Fruit fly (Drosophila melanogaster) whole organism, embryonic: ENCODE measurements around the gene Epp.

Experiments used
- Abd-B ChIP-seq: fragments of 200-800 bp; sonication (Bioruptor generic); optimal IDR thresholded peaks from 2 replicates; lab custom pipeline; 2018; ENCODE audit warnings: missing biosample characterization, mild to moderate bottlenecking, missing genetic modification characterization, moderate library complexity
- Asciz ChIP-seq: fragments of 200-800 bp; sonication (Bioruptor generic); optimal IDR thresholded peaks from 2 replicates; lab custom pipeline; 2017; ENCODE audit warnings: missing biosample characterization, mild to moderate bottlenecking, missing genetic modification characterization, missing genetic modification reagents
- Atf3 ChIP-seq: fragments of 200-800 bp; sonication (Bioruptor generic); optimal IDR thresholded peaks from 3 replicates; lab custom pipeline; 2016; ENCODE audit warnings: missing biosample characterization, missing genetic modification characterization
- CG10979 ChIP-seq: fragments of 200-800 bp; sonication (Bioruptor generic); optimal IDR thresholded peaks from 2 replicates; lab custom pipeline; 2018; ENCODE audit warnings: missing biosample characterization, mild to moderate bottlenecking, missing genetic modification characterization, moderate library complexity
- CG11695 ChIP-seq: fragments of 200-800 bp; sonication (Bioruptor generic); IDR thresholded peaks from 3 replicates; pipeline ENCODE4 v1.3.6; 2022; ENCODE audit warnings: missing biosample characterization, missing genetic modification characterization
- CG12942 ChIP-seq: fragments of 200-800 bp; sonication (Bioruptor generic); optimal IDR thresholded peaks from 3 replicates; lab custom pipeline; 2016; ENCODE audit warnings: missing biosample characterization, missing genetic modification characterization
- CG14860 ChIP-seq: fragments of 200-800 bp; sonication (Bioruptor generic); IDR thresholded peaks from 3 replicates; pipeline ENCODE4 v1.3.6; 2022; ENCODE audit warnings: missing biosample characterization, missing genetic modification characterization; ENCODE audit not compliant: partially characterized antibody
- CG17912 ChIP-seq: fragments of 200-800 bp; sonication (Bioruptor generic); optimal IDR thresholded peaks from 2 replicates; lab custom pipeline; 2018; ENCODE audit warnings: missing biosample characterization, mild to moderate bottlenecking, missing genetic modification characterization
- CG1832 ChIP-seq: fragments of 200-800 bp; sonication (Bioruptor generic); optimal IDR thresholded peaks from 2 replicates; lab custom pipeline; 2017; ENCODE audit warnings: missing biosample characterization, mild to moderate bottlenecking, missing genetic modification characterization, inconsistent platforms
- CG18619 ChIP-seq: fragments of 200-800 bp; sonication (Bioruptor generic); optimal IDR thresholded peaks from 3 replicates; lab custom pipeline; 2017; ENCODE audit warnings: missing biosample characterization, mild to moderate bottlenecking, missing genetic modification characterization
- CG2116 ChIP-seq: fragments of 200-800 bp; sonication (Bioruptor generic); optimal IDR thresholded peaks from 3 replicates; lab custom pipeline; 2018; ENCODE audit warnings: missing biosample characterization, mild to moderate bottlenecking, missing genetic modification characterization
- CG2678 ChIP-seq: fragments of 200-800 bp; sonication (Bioruptor generic); optimal IDR thresholded peaks from 3 replicates; lab custom pipeline; 2019; ENCODE audit warnings: missing biosample characterization, mild to moderate bottlenecking, missing genetic modification characterization, moderate library complexity
- CG32772 ChIP-seq: fragments of 200-800 bp; sonication (Bioruptor generic); IDR thresholded peaks from 2 replicates; pipeline ENCODE4 v1.3.6; 2022; ENCODE audit warnings: missing biosample characterization, missing genetic modification characterization
- CG7372 ChIP-seq: fragments of 200-800 bp; sonication (Bioruptor generic); IDR thresholded peaks from 2 replicates; pipeline ENCODE4 v1.3.6; 2022; ENCODE audit warnings: missing biosample characterization, missing genetic modification characterization
- CG7928 ChIP-seq: fragments of 200-800 bp; sonication (Bioruptor generic); optimal IDR thresholded peaks from 2 replicates; lab custom pipeline; 2017; ENCODE audit warnings: missing biosample characterization, mild to moderate bottlenecking, missing genetic modification characterization
- CG9727 ChIP-seq: fragments of 200-800 bp; sonication (Bioruptor generic); optimal IDR thresholded peaks from 3 replicates; lab custom pipeline; 2017; ENCODE audit warnings: missing biosample characterization, mild to moderate bottlenecking, missing genetic modification characterization
- Dip2 ChIP-seq: fragments of 200-800 bp; sonication (Bioruptor generic); IDR thresholded peaks from 2 replicates; pipeline ENCODE4 v1.3.6; 2022; ENCODE audit warnings: missing biosample characterization, missing genetic modification characterization
- Gug ChIP-seq: fragments of 200-800 bp; sonication (Bioruptor generic); IDR thresholded peaks from 4 replicates; pipeline ENCODE4 v1.3.6; 2022; ENCODE audit warnings: missing biosample characterization, missing genetic modification characterization
- Hey ChIP-seq: fragments of 200-800 bp; sonication (Bioruptor generic); optimal IDR thresholded peaks from 3 replicates; lab custom pipeline; 2018; ENCODE audit warnings: missing biosample characterization, mild to moderate bottlenecking, missing genetic modification characterization
- HmgZ ChIP-seq: fragments of 200-800 bp; sonication (Bioruptor generic); optimal IDR thresholded peaks from 2 replicates; lab custom pipeline; 2018; ENCODE audit warnings: missing biosample characterization, mild to moderate bottlenecking, missing genetic modification characterization
- Lhr ChIP-seq: fragments of 200-800 bp; sonication (Bioruptor generic); optimal IDR thresholded peaks from 3 replicates; lab custom pipeline; 2017; ENCODE audit warnings: mild to moderate bottlenecking, missing biosample characterization, missing genetic modification reagents, missing genetic modification characterization
- Mad ChIP-seq: fragments of 200-800 bp; sonication (Bioruptor generic); optimal IDR thresholded peaks from 2 replicates; lab custom pipeline; 2016; ENCODE audit warnings: missing biosample characterization, missing genetic modification characterization
- NfI ChIP-seq: fragments of 200-800 bp; sonication (Bioruptor generic); optimal IDR thresholded peaks from 3 replicates; lab custom pipeline; 2018; ENCODE audit warnings: missing biosample characterization, mild to moderate bottlenecking, missing genetic modification characterization, moderate library complexity
- Rx ChIP-seq: fragments of 200-800 bp; sonication (Bioruptor generic); IDR thresholded peaks from 2 replicates; pipeline ENCODE4 v1.3.6; 2022; ENCODE audit warnings: missing biosample characterization, missing genetic modification characterization
- Scr ChIP-seq: fragments of 200-800 bp; sonication (Bioruptor generic); IDR thresholded peaks from 2 replicates; pipeline ENCODE4 v1.3.6; 2022; ENCODE audit warnings: missing biosample characterization, missing genetic modification characterization; ENCODE audit not compliant: partially characterized antibody
- Sox100B ChIP-seq: fragments of 200-800 bp; sonication (Bioruptor generic); optimal IDR thresholded peaks from 3 replicates; lab custom pipeline; 2018; ENCODE audit warnings: missing biosample characterization, mild to moderate bottlenecking, missing genetic modification characterization
- ara ChIP-seq: fragments of 200-800 bp; sonication (Bioruptor generic); IDR thresholded peaks from 2 replicates; pipeline ENCODE4 v1.3.6; 2022; ENCODE audit warnings: missing biosample characterization, missing genetic modification characterization
- ash1 ChIP-seq: fragments of 200-800 bp; sonication (Bioruptor generic); optimal IDR thresholded peaks from 2 replicates; lab custom pipeline; 2018; ENCODE audit warnings: missing biosample characterization, mild to moderate bottlenecking, missing genetic modification characterization
- cad ChIP-seq: fragments of >200 bp; optimal IDR thresholded peaks from 2 replicates; lab custom pipeline; 2017; ENCODE audit warnings: missing biosample characterization, missing genetic modification characterization
- croc ChIP-seq: fragments of 200-800 bp; sonication (Bioruptor generic); conservative IDR thresholded peaks from 3 replicates; pipeline ENCODE4 v1.3.6; 2022; ENCODE audit warnings: missing biosample characterization, missing genetic modification characterization
- fd64A ChIP-seq: fragments of 200-800 bp; sonication (Bioruptor generic); optimal IDR thresholded peaks from 3 replicates; lab custom pipeline; 2018; ENCODE audit warnings: missing biosample characterization, mild to moderate bottlenecking, missing genetic modification characterization
- fu2 ChIP-seq: fragments of 200-800 bp; sonication (Bioruptor generic); optimal IDR thresholded peaks from 2 replicates; lab custom pipeline; 2016; ENCODE audit warnings: missing biosample characterization, missing genetic modification characterization
- gcm2 ChIP-seq: fragments of 200-800 bp; sonication (Bioruptor generic); optimal IDR thresholded peaks from 2 replicates; lab custom pipeline; 2016; ENCODE audit warnings: missing biosample characterization, missing genetic modification characterization
- grau ChIP-seq: fragments of 200-800 bp; optimal IDR thresholded peaks from 3 replicates; lab custom pipeline; 2019; ENCODE audit warnings: missing biosample characterization, mild to moderate bottlenecking, missing genetic modification characterization, moderate library complexity
- h ChIP-seq: fragments of >200 bp; optimal IDR thresholded peaks from 2 replicates; lab custom pipeline; 2017
- jumu ChIP-seq: fragments of 200-800 bp; sonication (Bioruptor generic); optimal IDR thresholded peaks from 3 replicates; lab custom pipeline; 2016; ENCODE audit warnings: missing biosample characterization, missing genetic modification characterization
- lbe ChIP-seq: fragments of 200-800 bp; sonication (Bioruptor generic); optimal IDR thresholded peaks from 2 replicates; lab custom pipeline; 2016; ENCODE audit warnings: missing biosample characterization, mild to moderate bottlenecking, missing genetic modification characterization
- onecut ChIP-seq: fragments of 200-800 bp; sonication (Bioruptor generic); IDR thresholded peaks from 2 replicates; pipeline ENCODE4 v1.3.6; 2022; ENCODE audit warnings: missing biosample characterization, missing genetic modification characterization
- org-1 ChIP-seq: fragments of 200-800 bp; sonication (Bioruptor generic); optimal IDR thresholded peaks from 2 replicates; lab custom pipeline; 2017; ENCODE audit warnings: missing biosample characterization, missing genetic modification characterization
- rib ChIP-seq: fragments of 200-800 bp; sonication (Bioruptor generic); IDR thresholded peaks from 2 replicates; pipeline ENCODE4 v1.3.6; 2022; ENCODE audit warnings: missing biosample characterization, missing genetic modification characterization
- run ChIP-seq: fragments of 200-800 bp; sonication (Bioruptor generic); optimal IDR thresholded peaks from 3 replicates; lab custom pipeline; 2018; ENCODE audit warnings: missing biosample characterization, mild to moderate bottlenecking, missing genetic modification characterization
- sna ChIP-seq: fragments of 200-800 bp; sonication (Bioruptor generic); IDR thresholded peaks from 2 replicates; pipeline ENCODE4 v1.3.6; 2022; ENCODE audit warnings: missing biosample characterization, missing genetic modification characterization; ENCODE audit not compliant: partially characterized antibody
- wek ChIP-seq: fragments of 200-800 bp; sonication (Bioruptor generic); optimal IDR thresholded peaks from 3 replicates; lab custom pipeline; 2018; ENCODE audit warnings: missing biosample characterization, mild to moderate bottlenecking, missing genetic modification characterization, moderate library complexity

Gene Epp

DNA sequence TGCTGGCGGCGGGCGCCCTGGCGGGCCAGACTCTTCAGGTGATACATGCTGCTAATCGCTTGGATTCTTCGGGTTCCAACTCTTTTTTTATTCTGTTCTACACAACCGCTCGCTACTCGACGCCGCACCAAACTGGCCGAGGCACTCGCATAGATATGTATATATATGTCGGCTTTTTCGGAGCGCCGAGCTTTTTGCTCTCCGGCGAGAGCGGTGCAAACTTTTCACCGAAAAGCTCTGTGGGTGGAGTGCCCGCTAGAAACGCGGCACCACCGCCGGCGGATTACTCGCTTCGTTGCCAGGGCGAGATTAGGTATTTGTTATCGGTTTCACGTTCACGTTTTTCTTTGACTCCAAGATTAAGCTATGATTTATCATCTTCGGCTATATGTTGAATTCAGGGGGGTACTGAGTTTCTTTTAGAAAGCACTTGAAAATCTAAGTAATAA lies 49.7 kb downstream of the Epp start, which contains the start of gene Gdh (continued):
- TF ChIP-seq fd64A (GFP tag; lab: Kevin White, UChicago), result no peak
- no peak for TF ChIP-seq jumu (GFP tag; lab: Kevin White, UChicago)
- TF ChIP-seq Scr (GFP tag; lab: Robert Waterston, UW), result peak; percentile 49
- TF ChIP-seq Gug, result no peak
- no peak for TF ChIP-seq CG17912 (GFP tag; lab: Kevin White, UChicago)
- TF ChIP-seq lbe (GFP tag; lab: Kevin White, UChicago), result peak; percentile 33
- TF ChIP-seq Hey (tag; lab: Kevin White, UChicago), result no peak
- peak; percentile 26 for TF ChIP-seq NfI (GFP tag; lab: Kevin White, UChicago)
- no peak for TF ChIP-seq Rx
- TF ChIP-seq CG11695 (GFP tag; lab: Robert Waterston, UW), result no peak; the same call in 2 of the 3 replicates
- TF ChIP-seq wek (GFP tag; lab: Kevin White, UChicago), result no peak
- no peak for TF ChIP-seq CG10979
- no peak for TF ChIP-seq CG32772 (GFP tag; lab: Robert Waterston, UW)
- TF ChIP-seq Lhr (GFP tag; lab: Kevin White, UChicago), result no peak
- no peak for TF ChIP-seq org-1 (GFP tag; lab: Kevin White, UChicago)
- TF ChIP-seq fu2 (GFP tag; lab: Kevin White, UChicago), result no peak
- TF ChIP-seq run (tag; lab: Kevin White, UChicago), result no peak
- no peak for TF ChIP-seq croc (GFP tag; lab: Robert Waterston, UW)
- TF ChIP-seq Asciz (GFP tag; lab: Kevin White, UChicago), result no peak
- TF ChIP-seq gcm2, result no peak
- TF ChIP-seq CG12942 (GFP tag; lab: Kevin White, UChicago), result no peak
- peak; percentile 12 for TF ChIP-seq grau (tag; lab: Kevin White, UChicago)
- no peak for TF ChIP-seq CG1832 (GFP tag; lab: Kevin White, UChicago)
- TF ChIP-seq h (lab: Kevin White, UChicago), result no peak
- TF ChIP-seq rib (GFP tag; lab: Robert Waterston, UW), result 0 out of 2 replicates have a peak, but pooled peaks have one; percentile 49
- TF ChIP-seq CG14860 (GFP tag; lab: Robert Waterston, UW), result no peak
- peak; percentile 31 for TF ChIP-seq CG2678
- TF ChIP-seq Abd-B (GFP tag; lab: Kevin White, UChicago), result no peak
- TF ChIP-seq ara (GFP tag; lab: Robert Waterston, UW), result no peak
- TF ChIP-seq Sox100B (GFP tag; lab: Kevin White, UChicago), result no peak
- TF ChIP-seq sna, result peak; percentile 63
- TF ChIP-seq CG18619, result no peak
- no peak for TF ChIP-seq CG7372 (GFP tag; lab: Robert Waterston, UW)
- TF ChIP-seq Dip2 (GFP tag; lab: Robert Waterston, UW), result no peak
- TF ChIP-seq onecut (GFP tag; lab: Robert Waterston, UW), result peak; percentile 43
- no peak for TF ChIP-seq Atf3 (GFP tag; lab: Kevin White, UChicago)
- no peak for TF ChIP-seq CG7928 (GFP tag; lab: Kevin White, UChicago)
- no peak for TF ChIP-seq Mad (GFP tag; lab: Kevin White, UChicago)
- TF ChIP-seq ash1 (GFP tag; lab: Kevin White, UChicago), result no peak
- TF ChIP-seq cad, result no peak
- peak; percentile 64 for TF ChIP-seq HmgZ (tag; lab: Kevin White, UChicago)
- TF ChIP-seq CG2116 (GFP tag; lab: Kevin White, UChicago), result no peak
- TF ChIP-seq CG9727 (GFP tag; lab: Kevin White, UChicago), result peak; percentile 23
